Worm (Caenorhabditis elegans): ENCODE results near the gene cmk-1.

DNA sequence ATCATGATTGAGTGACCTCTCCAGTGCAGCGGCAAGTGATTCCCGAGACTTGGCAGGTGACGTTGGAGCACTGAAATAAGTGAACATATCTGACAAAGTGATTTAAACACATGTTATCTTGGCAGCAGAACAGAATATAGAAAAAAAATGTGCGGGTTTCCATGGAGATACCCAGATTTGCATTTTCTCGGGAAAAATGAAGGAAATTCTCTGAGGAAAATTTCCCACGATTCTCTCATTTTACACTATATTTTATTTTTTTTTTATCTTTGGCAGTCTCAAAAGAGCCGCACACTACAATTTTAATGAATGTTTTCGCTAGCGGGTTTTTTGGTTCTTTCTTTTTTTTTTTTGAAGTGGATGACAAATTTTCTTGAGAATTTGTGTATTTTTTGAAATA is 10.4 kb upstream of the cmk-1 start:
- no peak for TF ChIP-seq pha-4 (tag; optimal IDR thresholded peaks at IDR 0.05)
- no peak for TF ChIP-seq hlh-13 (GFP tag; optimal IDR thresholded peaks at IDR 0.05)
- no peak for TF ChIP-seq fkh-10 (GFP tag; optimal IDR thresholded peaks at IDR 0.05)
- no peak for TF ChIP-seq ets-4 (tag; optimal IDR thresholded peaks at IDR 0.05)
- no peak for TF ChIP-seq syd-9 (tag; optimal IDR thresholded peaks at IDR 0.05)
- TF ChIP-seq pat-9 (tag; optimal IDR thresholded peaks at IDR 0.05), result no peak
- TF ChIP-seq unc-86 (tag; optimal IDR thresholded peaks at IDR 0.05), result no peak

Data from whole organism, late embryonic.